Worm (Caenorhabditis elegans): ENCODE data around the gene dpy-7.

DNA sequence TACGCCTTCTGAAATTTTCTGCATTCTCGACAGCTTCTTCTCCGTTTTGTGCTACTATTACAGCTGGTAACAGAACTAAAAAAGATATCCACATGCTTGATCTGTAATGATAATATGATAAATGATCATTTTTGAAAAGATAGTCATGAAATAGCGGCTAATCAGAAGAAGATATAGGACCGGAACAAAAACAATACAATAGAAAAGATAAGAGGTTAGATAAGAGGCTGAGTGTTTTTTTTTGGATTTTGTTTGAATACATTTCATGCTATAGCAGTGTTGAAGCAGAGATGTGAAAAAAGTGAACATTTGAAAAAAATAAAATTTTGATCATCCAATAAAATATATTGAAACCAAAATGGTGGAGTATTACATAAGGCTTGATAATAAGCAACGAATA, 16.7 kb upstream of the dpy-7 start, which contains the start of gene F46C8.8:
- no peak for TF ChIP-seq dao-5 (tag; optimal IDR thresholded peaks at IDR 0.05)
- TF ChIP-seq W03F9.2 (tag; optimal IDR thresholded peaks at IDR 0.05), result no peak
